Fruit fly (Drosophila melanogaster) whole organism, embryonic: ENCODE results near the gene Sfp33A2.

Experiments used
- B-H1 ChIP-seq: fragments of 200-800 bp; sonication (Bioruptor generic); IDR thresholded peaks from 3 replicates; pipeline ENCODE4 v1.3.6; 2022; ENCODE audit warnings: missing biosample characterization, missing genetic modification characterization
- CG10147 ChIP-seq: fragments of 200-800 bp; sonication (Bioruptor generic); optimal IDR thresholded peaks from 2 replicates; lab custom pipeline; 2019; ENCODE audit warnings: missing biosample characterization, mild to moderate bottlenecking, missing genetic modification characterization, moderate library complexity
- CG10543 ChIP-seq: fragments of 200-800 bp; sonication (Bioruptor generic); optimal IDR thresholded peaks from 3 replicates; lab custom pipeline; 2017; ENCODE audit warnings: missing biosample characterization, mild to moderate bottlenecking, missing genetic modification characterization, moderate library complexity
- CG10654 ChIP-seq: fragments of 200-800 bp; sonication (Bioruptor generic); optimal IDR thresholded peaks from 2 replicates; lab custom pipeline; 2016; ENCODE audit warnings: missing biosample characterization, missing genetic modification characterization
- CG11093 ChIP-seq: fragments of 200-800 bp; sonication (Bioruptor generic); IDR thresholded peaks from 3 replicates; pipeline ENCODE4 v1.3.6; 2022; ENCODE audit warnings: missing biosample characterization, missing genetic modification characterization
- CG11456 ChIP-seq: fragments of 200-800 bp; sonication (Bioruptor generic); IDR thresholded peaks from 3 replicates; pipeline ENCODE4 v1.3.6; 2022; ENCODE audit warnings: missing biosample characterization, missing genetic modification characterization
- CG13775 ChIP-seq: fragments of 200-800 bp; sonication (Bioruptor generic); optimal IDR thresholded peaks from 3 replicates; lab custom pipeline; 2017; ENCODE audit warnings: missing biosample characterization, mild to moderate bottlenecking, missing genetic modification characterization
- CG15696 ChIP-seq: fragments of 200-800 bp; sonication (Bioruptor generic); optimal IDR thresholded peaks from 2 replicates; lab custom pipeline; 2019; ENCODE audit warnings: missing biosample characterization, mild to moderate bottlenecking, missing genetic modification characterization, moderate library complexity
- CG16863 ChIP-seq: fragments of 200-800 bp; sonication (Bioruptor generic); optimal IDR thresholded peaks from 3 replicates; lab custom pipeline; 2016; ENCODE audit warnings: missing biosample characterization, missing genetic modification characterization
- CG17328 ChIP-seq: fragments of 200-800 bp; sonication (Bioruptor generic); IDR thresholded peaks from 2 replicates; pipeline ENCODE4 v1.3.6; 2022; ENCODE audit warnings: missing biosample characterization, missing genetic modification characterization
- CG17829 ChIP-seq: fragments of 200-800 bp; optimal IDR thresholded peaks from 2 replicates; lab custom pipeline; 2019; ENCODE audit warnings: missing biosample characterization, mild to moderate bottlenecking, missing genetic modification characterization, moderate library complexity
- CG1792 ChIP-seq: fragments of 200-800 bp; sonication (Bioruptor generic); optimal IDR thresholded peaks from 2 replicates; lab custom pipeline; 2016; ENCODE audit warnings: missing biosample characterization, missing genetic modification characterization
- CG2120 ChIP-seq: fragments of 200-800 bp; sonication (Bioruptor generic); optimal IDR thresholded peaks from 3 replicates; lab custom pipeline; 2016; ENCODE audit warnings: missing biosample characterization, missing genetic modification characterization
- CG2202 ChIP-seq: fragments of 200-800 bp; sonication (Bioruptor generic); optimal IDR thresholded peaks from 2 replicates; lab custom pipeline; 2018; ENCODE audit warnings: missing biosample characterization, mild to moderate bottlenecking, missing genetic modification characterization
- CG2678 ChIP-seq: fragments of 200-800 bp; sonication (Bioruptor generic); optimal IDR thresholded peaks from 3 replicates; lab custom pipeline; 2019; ENCODE audit warnings: missing biosample characterization, mild to moderate bottlenecking, missing genetic modification characterization, moderate library complexity
- CG3407 ChIP-seq: fragments of 200-800 bp; sonication (Bioruptor generic); optimal IDR thresholded peaks from 2 replicates; lab custom pipeline; 2018; ENCODE audit warnings: missing biosample characterization, mild to moderate bottlenecking, missing genetic modification characterization
- CG3995 ChIP-seq: fragments of 200-800 bp; sonication (Bioruptor generic); optimal IDR thresholded peaks from 3 replicates; lab custom pipeline; 2016; ENCODE audit warnings: missing biosample characterization, missing genetic modification characterization
- CG4854 ChIP-seq: fragments of 200-800 bp; sonication (Bioruptor generic); optimal IDR thresholded peaks from 2 replicates; lab custom pipeline; 2016; ENCODE audit warnings: missing biosample characterization, missing genetic modification characterization, inconsistent platforms
- CG6689 ChIP-seq: fragments of 200-800 bp; sonication (Bioruptor generic); IDR thresholded peaks from 2 replicates; pipeline ENCODE4 v1.3.6; 2022; ENCODE audit warnings: missing biosample characterization, missing genetic modification characterization
- CG8388 ChIP-seq: fragments of 200-800 bp; sonication (Bioruptor generic); optimal IDR thresholded peaks from 2 replicates; lab custom pipeline; 2019; ENCODE audit warnings: missing biosample characterization, mild to moderate bottlenecking, missing genetic modification characterization, moderate library complexity
- E2f1 ChIP-seq: fragments of 200-800 bp; sonication (Bioruptor generic); IDR thresholded peaks from 2 replicates; pipeline ENCODE4 v1.3.6; 2022; ENCODE audit warnings: missing biosample characterization, missing genetic modification characterization
- Fer1 ChIP-seq: fragments of 200-800 bp; sonication (Bioruptor generic); optimal IDR thresholded peaks from 2 replicates; lab custom pipeline; 2017; ENCODE audit warnings: missing biosample characterization, mild to moderate bottlenecking, missing genetic modification characterization
- Gsc ChIP-seq: fragments of 200-800 bp; sonication (Bioruptor generic); IDR thresholded peaks from 2 replicates; pipeline ENCODE4 v1.3.6; 2022; ENCODE audit warnings: missing biosample characterization, missing genetic modification characterization
- Hand ChIP-seq: fragments of 200-800 bp; sonication (Bioruptor generic); optimal IDR thresholded peaks from 2 replicates; lab custom pipeline; 2017; ENCODE audit warnings: mild to moderate bottlenecking, missing biosample characterization, missing genetic modification reagents, missing genetic modification characterization
- Hmx ChIP-seq: fragments of 200-800 bp; sonication (Bioruptor generic); optimal IDR thresholded peaks from 2 replicates; lab custom pipeline; 2016; ENCODE audit warnings: missing biosample characterization, missing genetic modification characterization
- Hsf ChIP-seq: fragments of 200-800 bp; sonication (Bioruptor generic); optimal IDR thresholded peaks from 3 replicates; lab custom pipeline; 2016; ENCODE audit warnings: missing biosample characterization, missing genetic modification characterization
- Lpt ChIP-seq: fragments of >200 bp; optimal IDR thresholded peaks from 2 replicates; lab custom pipeline; 2018; ENCODE audit warnings: missing biosample characterization, missing genetic modification characterization
- Med ChIP-seq: fragments of 200-800 bp; sonication (Bioruptor generic); peaks from one replicate; lab custom pipeline; 2016; ENCODE audit warnings: missing biosample characterization, missing genetic modification characterization, mild to moderate bottlenecking, inconsistent platforms, moderate library complexity
- Meics ChIP-seq: fragments of 200-800 bp; sonication (Bioruptor generic); optimal IDR thresholded peaks from 2 replicates; lab custom pipeline; 2017; ENCODE audit warnings: missing biosample characterization, mild to moderate bottlenecking, missing genetic modification characterization
- Six4 ChIP-seq: fragments of 200-800 bp; sonication (Bioruptor generic); optimal IDR thresholded peaks from 2 replicates; lab custom pipeline; 2016; ENCODE audit warnings: missing biosample characterization, missing genetic modification characterization
- bab2 ChIP-seq: fragments of 200-800 bp; sonication (Bioruptor generic); optimal IDR thresholded peaks from 2 replicates; lab custom pipeline; 2016; ENCODE audit warnings: missing biosample characterization, missing genetic modification characterization
- exex ChIP-seq: fragments of 200-800 bp; sonication (Bioruptor generic); optimal IDR thresholded peaks from 4 replicates; lab custom pipeline; 2018; ENCODE audit warnings: missing biosample characterization, mild to moderate bottlenecking, missing genetic modification characterization, moderate library complexity
- fd3F ChIP-seq: fragments of 200-800 bp; sonication (Bioruptor generic); optimal IDR thresholded peaks from 2 replicates; lab custom pipeline; 2018; ENCODE audit warnings: missing biosample characterization, mild to moderate bottlenecking, missing genetic modification characterization, moderate library complexity
- gcm ChIP-seq: fragments of 200-800 bp; sonication (Bioruptor generic); optimal IDR thresholded peaks from 2 replicates; lab custom pipeline; 2019; ENCODE audit warnings: missing biosample characterization, mild to moderate bottlenecking, missing genetic modification characterization, moderate library complexity
- hth ChIP-seq: fragments of >200 bp; optimal IDR thresholded peaks from 2 replicates; lab custom pipeline; 2017; ENCODE audit warnings: inconsistent platforms
- insv ChIP-seq, 2 experiments: fragments of 200-800 bp; sonication (Bioruptor generic); optimal IDR thresholded peaks; 3 replicates each; lab custom pipeline; 2016 to 2018; ENCODE audit warnings: missing biosample characterization in 2 of 2, missing genetic modification characterization in 2 of 2
- inv ChIP-seq: fragments of 200-800 bp; sonication (Bioruptor generic); IDR thresholded peaks from 2 replicates; pipeline ENCODE4 v1.3.6; 2022; ENCODE audit warnings: missing biosample characterization, missing genetic modification characterization; ENCODE audit not compliant: partially characterized antibody
- jumu ChIP-seq: fragments of 200-800 bp; sonication (Bioruptor generic); optimal IDR thresholded peaks from 3 replicates; lab custom pipeline; 2016; ENCODE audit warnings: missing biosample characterization, missing genetic modification characterization
- ken ChIP-seq: fragments of 200-800 bp; sonication (Bioruptor generic); IDR thresholded peaks from 3 replicates; pipeline ENCODE4 v1.3.6; 2022; ENCODE audit warnings: missing biosample characterization, missing genetic modification characterization
- lab ChIP-seq: fragments of 200-800 bp; sonication (Bioruptor generic); optimal IDR thresholded peaks from 3 replicates; lab custom pipeline; 2017; ENCODE audit warnings: missing biosample characterization, missing genetic modification characterization, mild to moderate bottlenecking, moderate library complexity, missing genetic modification reagents
- odd ChIP-seq: fragments of 200-800 bp; sonication (Bioruptor generic); optimal IDR thresholded peaks from 2 replicates; lab custom pipeline; 2017; ENCODE audit warnings: missing biosample characterization, mild to moderate bottlenecking, missing genetic modification characterization
- pb ChIP-seq: fragments of 200-800 bp; sonication (Bioruptor generic); optimal IDR thresholded peaks from 3 replicates; lab custom pipeline; 2016; ENCODE audit warnings: missing biosample characterization, missing genetic modification characterization
- pnt ChIP-seq: fragments of 200-800 bp; sonication (Bioruptor generic); optimal IDR thresholded peaks from 3 replicates; lab custom pipeline; 2016; ENCODE audit warnings: missing biosample characterization, missing genetic modification characterization
- repo ChIP-seq: fragments of 200-800 bp; sonication (Bioruptor generic); optimal IDR thresholded peaks from 2 replicates; lab custom pipeline; 2016; ENCODE audit warnings: missing biosample characterization, missing genetic modification characterization
- salm ChIP-seq: fragments of 200-800 bp; sonication (Bioruptor generic); optimal IDR thresholded peaks from 2 replicates; lab custom pipeline; 2018; ENCODE audit warnings: missing biosample characterization, mild to moderate bottlenecking, missing genetic modification characterization
- sens ChIP-seq: fragments of 200-800 bp; sonication (Bioruptor generic); peaks from one replicate; lab custom pipeline; 2016; ENCODE audit warnings: missing biosample characterization, missing genetic modification characterization
- tin ChIP-seq: fragments of 200-800 bp; sonication (Bioruptor generic); optimal IDR thresholded peaks from 3 replicates; lab custom pipeline; 2016; ENCODE audit warnings: missing biosample characterization, missing genetic modification characterization
- tx ChIP-seq: fragments of 200-800 bp; sonication (Bioruptor generic); optimal IDR thresholded peaks from 2 replicates; lab custom pipeline; 2016; ENCODE audit warnings: missing biosample characterization, missing genetic modification characterization
- unpg ChIP-seq: fragments of 200-800 bp; sonication (Bioruptor generic); optimal IDR thresholded peaks from 3 replicates; lab custom pipeline; 2018; ENCODE audit warnings: missing biosample characterization, mild to moderate bottlenecking, missing genetic modification characterization, moderate library complexity
- zf30C ChIP-seq: fragments of 200-800 bp; sonication (Bioruptor generic); optimal IDR thresholded peaks from 3 replicates; lab custom pipeline; 2018; ENCODE audit warnings: missing biosample characterization, mild to moderate bottlenecking, missing genetic modification characterization

Sfp33A2 gene

DNA sequence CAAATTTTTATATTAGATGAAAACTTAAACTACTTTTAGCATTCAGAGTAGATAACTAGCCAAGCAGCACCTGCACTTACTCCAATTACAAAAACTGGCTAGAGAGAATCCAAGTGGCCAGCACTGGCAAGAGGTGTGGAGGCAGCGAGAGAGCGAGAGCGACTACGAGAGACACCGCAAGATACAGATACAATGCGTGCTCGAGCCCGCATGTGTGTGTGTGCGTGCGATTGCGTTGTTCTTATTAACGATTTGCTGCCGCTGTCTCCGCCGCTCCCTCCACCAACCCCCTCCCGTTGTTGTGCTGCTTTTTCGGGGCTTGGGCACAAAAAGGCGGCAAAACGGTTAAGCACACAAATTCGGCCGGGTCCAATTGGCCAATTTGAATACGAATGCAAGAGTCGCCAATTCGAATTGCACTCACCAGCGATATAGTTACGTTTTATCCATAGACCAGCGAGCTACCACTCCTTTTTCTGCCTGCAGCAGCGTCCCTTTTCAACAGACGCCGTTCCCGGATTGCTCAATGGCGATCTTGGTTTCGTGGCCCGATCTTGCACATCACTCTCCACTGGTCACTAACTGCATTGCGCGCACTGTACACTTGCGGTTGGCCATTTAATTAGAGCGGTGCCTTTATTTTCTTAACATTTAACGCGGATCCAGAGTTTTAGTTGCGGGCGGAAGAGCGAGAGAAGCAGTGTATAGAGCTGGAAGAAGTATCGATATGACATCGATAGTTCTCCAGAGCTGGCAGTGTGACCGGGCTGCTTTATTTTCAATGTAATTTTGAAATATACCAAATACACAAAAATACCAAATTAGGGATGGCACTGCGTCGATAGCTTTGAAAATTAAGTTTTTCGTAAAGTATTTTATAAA lies 28.6 kb upstream of the Sfp33A2 start, which contains the start of gene crol (continued):
- TF ChIP-seq CG10147 (no peak), tx (no peak), E2f1 (peak; percentile 81), CG2202 (no peak), CG13775 (GFP tag; lab: Kevin White, UChicago) (peak; percentile 15), CG8388 (GFP tag; lab: Kevin White, UChicago) (no peak), CG1792 (GFP tag; lab: Kevin White, UChicago) (no peak), gcm (GFP tag; lab: Kevin White, UChicago) (peak; percentile 40), CG11456 (GFP tag; lab: Robert Waterston, UW) (peak; percentile 33; the same call in 1 of the 3 replicates), Six4 (GFP tag; lab: Kevin White, UChicago) (no peak), bab2 (GFP tag; lab: Kevin White, UChicago) (no peak), insv (GFP tag; optimal IDR thresholded peaks at IDR 0.05; lab: Kevin White, UChicago) (peak in 1 of 2 experiments; percentile 82), Gsc (GFP tag; lab: Robert Waterston, UW) (no peak), odd (GFP tag; lab: Kevin White, UChicago) (no peak), sens (GFP tag; lab: Kevin White, UChicago) (peak; percentile 73), inv (GFP tag; lab: Robert Waterston, UW) (peak; percentile 70), CG6689 (GFP tag; lab: Robert Waterston, UW) (0 out of 2 replicates have a peak, but pooled peaks have one; percentile 8), hth (lab: Kevin White, UChicago) (no peak), CG17829 (tag; lab: Kevin White, UChicago) (peak; percentile 39), Hmx (GFP tag; lab: Kevin White, UChicago) (no peak), Hand (GFP tag; lab: Kevin White, UChicago) (no peak), Lpt (GFP tag; lab: Kevin White, UChicago) (no peak), repo (no peak), CG17328 (GFP tag; lab: Robert Waterston, UW) (no peak), CG2678 (tag; lab: Kevin White, UChicago) (no peak), tin (no peak), unpg (GFP tag; lab: Kevin White, UChicago) (peak; percentile 35), Fer1 (no peak), CG10654 (no peak), CG16863 (GFP tag; lab: Kevin White, UChicago) (no peak), Meics (GFP tag; lab: Kevin White, UChicago) (peak; percentile 7), zf30C (GFP tag; lab: Kevin White, UChicago) (no peak), CG15696 (peak; percentile 17), CG3995 (no peak), salm (no peak), pnt (GFP tag; lab: Kevin White, UChicago) (no peak), CG10543 (GFP tag; lab: Kevin White, UChicago) (peak; percentile 87), Hsf (GFP tag; lab: Kevin White, UChicago) (no peak), fd3F (no peak), ken (GFP tag; lab: Robert Waterston, UW) (no peak), B-H1 (GFP tag; lab: Robert Waterston, UW) (no peak), exex (tag; lab: Kevin White, UChicago) (peak; percentile 15), pb (GFP tag; lab: Kevin White, UChicago) (no peak), Med (GFP tag; lab: Kevin White, UChicago) (peak; percentile 80), CG4854 (GFP tag; lab: Kevin White, UChicago) (no peak), CG3407 (GFP tag; lab: Kevin White, UChicago) (no peak), CG11093 (GFP tag; lab: Robert Waterston, UW) (no peak), CG2120 (GFP tag; lab: Kevin White, UChicago) (peak; percentile 40), lab (GFP tag; lab: Kevin White, UChicago) (peak; percentile 7), jumu (GFP tag; lab: Kevin White, UChicago) (peak; percentile 30)
